Worm (Caenorhabditis elegans): Measurements from ENCODE around the gene C54F6.12.

ce11 chrV:7527153-7527552 is 10.8 kb downstream of the C54F6.12 start, which contains the start of gene C54F6.17:
- TF ChIP-seq zag-1 (tag; optimal IDR thresholded peaks at IDR 0.05) (no peak), lin-11 (tag; optimal IDR thresholded peaks at IDR 0.05) (no peak), ztf-4 (tag; optimal IDR thresholded peaks at IDR 0.05) (no peak), aly-2 (tag; optimal IDR thresholded peaks at IDR 0.05) (no peak), elt-3 (tag; optimal IDR thresholded peaks at IDR 0.05) (no peak)

Data from whole organism, L2 larva.